Worm (Caenorhabditis elegans) whole organism, L4 larva: Measurements from ENCODE around the gene T10D4.19.

ENCODE experiments used
- F10B5.3 ChIP-seq: sonication (generic microtip); optimal IDR thresholded peaks from 2 replicates; lab custom pipeline; 2016; ENCODE audit warnings: mild to moderate bottlenecking, missing genetic modification characterization, missing compliant biosample characterization
- R02D3.7 ChIP-seq: fragments of 150-350 bp; sonication (generic microtip); optimal IDR thresholded peaks from 3 replicates; lab custom pipeline; 2014; ENCODE audit warnings: missing biosample characterization, missing genetic modification characterization
- Y5F2A.4 ChIP-seq: fragments of 200-800 bp; sonication (Bioruptor generic); optimal IDR thresholded peaks from 2 replicates; lab custom pipeline; 2018; ENCODE audit warnings: mild to moderate bottlenecking, missing genetic modification characterization, missing compliant biosample characterization
- aha-1 ChIP-seq: fragments of 150-350 bp; peaks from one replicate; lab custom pipeline; 2014; ENCODE audit warnings: missing biosample characterization, missing genetic modification characterization
- attf-4 ChIP-seq: sonication (generic microtip); optimal IDR thresholded peaks from 3 replicates; lab custom pipeline; 2017; ENCODE audit warnings: missing biosample characterization, missing genetic modification characterization
- ceh-20 ChIP-seq: fragments of 200-800 bp; sonication (Bioruptor generic); IDR thresholded peaks from 2 replicates; pipeline ENCODE4 v1.3.6; 2022; ENCODE audit warnings: missing genetic modification reagents, missing genetic modification characterization, missing compliant biosample characterization
- ceh-44 ChIP-seq: fragments of 200-800 bp; sonication (Bioruptor generic); IDR thresholded peaks from 2 replicates; pipeline ENCODE4 v1.3.6; 2022; ENCODE audit warnings: missing genetic modification reagents, missing genetic modification characterization, missing compliant biosample characterization
- ces-1 ChIP-seq: fragments of 150-350 bp; sonication (generic microtip); optimal IDR thresholded peaks from 4 replicates; lab custom pipeline; 2014; ENCODE audit warnings: missing biosample characterization, missing genetic modification reagents, missing genetic modification characterization
- ctbp-1 ChIP-seq: fragments of 200-800 bp; sonication (Bioruptor generic); IDR thresholded peaks from 2 replicates; pipeline ENCODE4 v1.3.6; 2022; ENCODE audit warnings: missing genetic modification reagents, missing genetic modification characterization, missing compliant biosample characterization
- daf-12 ChIP-seq: fragments of 150-350 bp; optimal IDR thresholded peaks from 2 replicates; lab custom pipeline; 2014; ENCODE audit warnings: missing biosample characterization, missing genetic modification reagents, missing genetic modification characterization
- daf-16 ChIP-seq, 3 experiments: sonication (generic microtip); optimal IDR thresholded peaks; 2 replicates each; lab custom pipeline; 2016 to 2017; ENCODE audit warnings: missing genetic modification characterization in 3 of 3, missing genetic modification reagents in 3 of 3, mild to moderate bottlenecking in 2 of 3, missing compliant biosample characterization in 2 of 3, missing biosample characterization in 1 of 3, moderate library complexity in 1 of 3
- daf-8 ChIP-seq: fragments of 200-800 bp; sonication (Bioruptor generic); IDR thresholded peaks from 2 replicates; pipeline ENCODE4 v1.3.6; 2022; ENCODE audit warnings: missing genetic modification characterization, missing compliant biosample characterization
- dmd-8 ChIP-seq: fragments of 200-800 bp; sonication (Bioruptor generic); IDR thresholded peaks from 2 replicates; pipeline ENCODE4 v1.3.6; 2022; ENCODE audit warnings: missing genetic modification characterization, missing compliant biosample characterization
- dmd-9 ChIP-seq: fragments of 200-800 bp; sonication (Bioruptor generic); IDR thresholded peaks from 2 replicates; pipeline ENCODE4 v1.3.6; 2022; ENCODE audit warnings: missing genetic modification reagents, missing genetic modification characterization, missing compliant biosample characterization
- dve-1 ChIP-seq: sonication (generic microtip); optimal IDR thresholded peaks from 2 replicates; lab custom pipeline; 2017; ENCODE audit warnings: antibody characterized with exemption, mild to moderate bottlenecking, missing genetic modification characterization, missing compliant biosample characterization; ENCODE audit not compliant: insufficient read depth
- hmg-1.1 ChIP-seq: fragments of 200-800 bp; sonication (Bioruptor generic); IDR thresholded peaks from 2 replicates; pipeline ENCODE4 v1.3.6; 2022; ENCODE audit warnings: missing genetic modification reagents, missing genetic modification characterization, missing compliant biosample characterization
- madf-5 ChIP-seq, 2 experiments: fragments of 200-800 bp; sonication (Bioruptor generic); IDR thresholded peaks; 2 replicates each; pipeline ENCODE4 v1.3.6; 2022; ENCODE audit warnings: missing compliant biosample characterization in 2 of 2, missing genetic modification characterization in 2 of 2
- mdl-1 ChIP-seq, 2 experiments: fragments of 150-350 bp in 1 of 2; sonication (generic microtip) in 1 of 2; optimal IDR thresholded peaks; 2 replicates each; lab custom pipeline; 2014 to 2017; ENCODE audit warnings: missing biosample characterization in 2 of 2, missing genetic modification characterization in 2 of 2
- mes-2 ChIP-seq: sonication (generic microtip); optimal IDR thresholded peaks from 2 replicates; lab custom pipeline; 2016; ENCODE audit warnings: missing genotype, mild to moderate bottlenecking, missing genetic modification characterization, missing compliant biosample characterization; ENCODE audit not compliant: poor library complexity, severe bottlenecking
- mxl-2 ChIP-seq: fragments of 200-800 bp; sonication (Bioruptor generic); conservative IDR thresholded peaks from 2 replicates; pipeline ENCODE4 v1.3.6; 2022; ENCODE audit warnings: missing genetic modification reagents, missing genetic modification characterization, missing compliant biosample characterization
- mxl-3 ChIP-seq: fragments of 200-800 bp; sonication (Bioruptor generic); optimal IDR thresholded peaks from 2 replicates; lab custom pipeline; 2018; ENCODE audit warnings: mild to moderate bottlenecking, missing genetic modification characterization, missing compliant biosample characterization
- nhr-11 ChIP-seq: fragments of 150-350 bp; optimal IDR thresholded peaks from 2 replicates; lab custom pipeline; 2014; ENCODE audit warnings: missing biosample characterization, missing genetic modification characterization
- nhr-42 ChIP-seq: fragments of 200-800 bp; sonication (Bioruptor generic); IDR thresholded peaks from 2 replicates; pipeline ENCODE4 v1.3.6; 2022; ENCODE audit warnings: missing genetic modification characterization, missing compliant biosample characterization
- nhr-48 ChIP-seq: sonication (generic microtip); optimal IDR thresholded peaks from 2 replicates; lab custom pipeline; 2016; ENCODE audit warnings: mild to moderate bottlenecking, missing genetic modification characterization, missing compliant biosample characterization
- pha-4 ChIP-seq, 2 experiments: fragments of 150-350 bp in 1 of 2; fragments of 200-800 bp in 1 of 2; sonication (Bioruptor generic) in 1 of 2; IDR thresholded peaks in 1 of 2; optimal IDR thresholded peaks in 1 of 2; 2 replicates each; pipeline versions ENCODE4 v1.3.6 to Lab custom; 2014 to 2022; ENCODE audit warnings: missing genetic modification characterization in 2 of 2, missing genetic modification reagents in 2 of 2, missing biosample characterization in 1 of 2, missing compliant biosample characterization in 1 of 2
- rbr-2 ChIP-seq: sonication (generic microtip); optimal IDR thresholded peaks from 2 replicates; lab custom pipeline; 2016; ENCODE audit warnings: missing genotype, missing genetic modification characterization, missing compliant biosample characterization
- sdz-12 ChIP-seq: fragments of 200-800 bp; sonication (Bioruptor generic); optimal IDR thresholded peaks from 2 replicates; lab custom pipeline; 2018; ENCODE audit warnings: mild to moderate bottlenecking, missing genetic modification characterization, missing compliant biosample characterization
- set-16 ChIP-seq: fragments of 200-800 bp; sonication (Bioruptor generic); IDR thresholded peaks from 2 replicates; pipeline ENCODE4 v1.3.6; 2022; ENCODE audit warnings: missing genetic modification reagents, missing genetic modification characterization, missing compliant biosample characterization
- snpc-1.2 ChIP-seq: fragments of 200-800 bp; sonication (Bioruptor generic); IDR thresholded peaks from 2 replicates; pipeline ENCODE4 v1.3.6; 2022; ENCODE audit warnings: missing genetic modification reagents, missing genetic modification characterization, missing compliant biosample characterization
- snpc-4 ChIP-seq: fragments of 150-350 bp; optimal IDR thresholded peaks from 2 replicates; lab custom pipeline; 2014; ENCODE audit warnings: missing biosample characterization, missing genetic modification characterization
- spr-3 ChIP-seq: fragments of 200-800 bp; sonication (Bioruptor generic); optimal IDR thresholded peaks from 2 replicates; lab custom pipeline; 2018; ENCODE audit warnings: mild to moderate bottlenecking, missing genetic modification characterization, missing compliant biosample characterization
- tra-1 ChIP-seq: fragments of 200-800 bp; sonication (Bioruptor generic); IDR thresholded peaks from 2 replicates; pipeline ENCODE4 v1.3.6; 2022; ENCODE audit warnings: missing genetic modification reagents, missing genetic modification characterization, missing compliant biosample characterization
- unc-39 ChIP-seq: sonication (generic microtip); optimal IDR thresholded peaks from 2 replicates; lab custom pipeline; 2017; ENCODE audit warnings: missing biosample characterization, missing genetic modification characterization
- unc-62 ChIP-seq, 3 experiments: fragments of 150-350 bp in 1 of 3; sonication (generic microtip); optimal IDR thresholded peaks in 2 of 3; peaks in 1 of 3; 1 replicate in 1 of 3; 2 replicates in 2 of 3; lab custom pipeline; 2014 to 2017; ENCODE audit warnings: missing biosample characterization in 3 of 3, missing genetic modification characterization in 3 of 3, missing genetic modification reagents in 3 of 3, missing genotype in 1 of 3
- zip-11 ChIP-seq: fragments of 200-800 bp; sonication (Bioruptor generic); IDR thresholded peaks from 2 replicates; pipeline ENCODE4 v1.3.6; 2022; ENCODE audit warnings: missing genetic modification characterization, missing compliant biosample characterization

T10D4.19 gene

DNA sequence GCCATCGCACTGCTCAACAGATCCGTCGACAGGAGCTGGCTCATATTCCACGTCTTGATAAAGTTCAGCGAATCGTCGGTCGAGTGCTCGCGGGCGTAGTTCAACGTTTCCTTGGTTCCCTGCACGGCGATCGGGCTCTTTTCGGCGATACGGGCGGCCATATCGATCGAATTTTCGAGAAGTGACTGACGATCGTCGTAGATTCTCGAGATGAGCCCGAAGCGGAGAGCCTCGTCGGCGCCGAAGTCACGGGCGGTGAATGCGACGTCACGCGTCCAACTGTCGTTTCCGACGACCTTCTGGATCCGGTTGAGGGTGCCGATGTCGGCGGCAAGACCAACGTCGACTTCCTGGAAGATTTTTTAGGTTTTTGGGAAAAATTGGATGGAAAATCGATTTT, 42.2 kb upstream of the T10D4.19 start:
- TF ChIP-seq set-16 (GFP tag; lab: Robert Waterston, UW) (peak; percentile 70), ceh-20 (no peak), mdl-1 (tag; optimal IDR thresholded peaks at IDR 0.05; lab: Kevin White, UChicago) (no peak), aha-1 (tag; lab: Kevin White, UChicago) (peak; percentile 80)

DNA sequence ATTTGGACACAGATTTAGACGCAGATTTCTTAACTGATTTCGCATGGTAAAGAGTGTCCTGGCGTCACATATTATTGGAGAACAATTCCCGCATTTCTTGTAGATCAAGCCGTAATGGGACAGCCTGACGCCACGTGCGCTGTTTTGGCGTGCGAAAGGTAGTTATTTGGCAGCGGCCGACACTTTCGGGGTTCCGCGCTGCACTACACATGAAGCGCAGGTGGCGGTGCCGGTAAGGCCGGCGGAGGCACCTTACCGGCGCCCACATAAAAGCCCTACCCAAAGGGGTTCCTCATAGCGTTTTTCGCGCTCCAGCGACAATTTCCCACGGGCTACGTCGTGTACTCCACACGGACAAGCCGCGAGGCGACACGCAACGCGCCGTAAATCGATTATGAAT, 41.6 kb upstream of the T10D4.19 start:
- TF ChIP-seq unc-62 (GFP tag; optimal IDR thresholded peaks at IDR 0.05 in 1 of 2; lab: Kevin White, UChicago) (peak in 1 of 2 experiments; percentile 57), unc-62 (tag; optimal IDR thresholded peaks at IDR 0.05; lab: Kevin White, UChicago) (no peak), mxl-2 (GFP tag; lab: Robert Waterston, UW) (no peak), dmd-8 (GFP tag; lab: Robert Waterston, UW) (0 out of 2 replicates have a peak, but pooled peaks have one; percentile 30), set-16 (GFP tag; lab: Robert Waterston, UW) (peak; percentile 73)

DNA sequence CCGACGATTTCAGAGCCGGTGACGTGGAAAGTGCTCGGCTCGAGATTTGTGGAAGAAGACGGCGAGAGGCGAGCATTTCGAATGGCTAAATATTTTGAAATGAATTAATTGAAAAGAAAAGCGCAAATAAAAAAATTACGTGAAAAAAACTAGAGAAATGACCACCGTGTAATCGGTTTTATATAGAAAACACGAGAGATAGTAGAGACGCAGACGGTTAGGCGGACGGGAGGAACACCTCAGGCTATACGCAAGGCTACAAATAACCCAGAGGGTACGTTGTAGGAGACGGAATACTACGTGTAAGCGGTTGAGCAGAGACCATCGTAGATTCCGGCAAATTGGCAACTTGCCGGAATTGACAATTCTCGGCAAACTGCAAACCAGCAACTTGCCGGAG, 40.6 kb upstream of the T10D4.19 start, which contains the start of gene Y25C1A.13:
Y25C1A.13 (minus strand) TSS at position 101 of the 400 bp plus-strand sequence.
- peak; percentile 53 for TF ChIP-seq mes-2 (tag; lab: Kevin White, UChicago)
- TF ChIP-seq hmg-1.1: 0 out of 2 replicates have a peak, but pooled peaks have one; percentile 40
- TF ChIP-seq ceh-20: no peak
- TF ChIP-seq daf-16 (GFP tag; optimal IDR thresholded peaks at IDR 0.05; lab: Kevin White, UChicago): no peak
- peak; percentile 9 for TF ChIP-seq daf-16 (tag; optimal IDR thresholded peaks at IDR 0.05; lab: Kevin White, UChicago)
- peak; percentile 6 for TF ChIP-seq dve-1 (tag; lab: Kevin White, UChicago)
- TF ChIP-seq madf-5 (GFP tag; IDR thresholded peaks at IDR 0.05; lab: Robert Waterston, UW): no peak

DNA sequence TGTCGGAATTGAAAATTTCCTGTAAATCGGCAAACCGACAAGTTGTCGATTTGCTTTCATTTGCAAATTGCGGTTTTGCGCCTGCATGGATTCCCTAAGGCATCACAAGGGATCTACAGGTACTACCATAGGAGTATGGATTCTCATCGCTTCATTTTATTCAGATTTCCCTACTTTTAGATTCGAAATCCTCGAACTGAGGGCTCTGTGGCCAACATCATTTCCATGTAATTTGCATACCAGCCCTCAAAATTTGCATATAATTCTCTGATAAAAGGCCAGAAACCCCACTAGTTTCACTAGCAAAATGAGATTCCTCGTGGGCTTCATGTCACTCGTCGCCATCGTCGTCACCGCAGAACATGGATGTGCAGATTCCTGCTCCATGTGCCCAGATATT, 39.4 kb upstream of the T10D4.19 start, which contains the start of gene Y25C1A.2:
Y25C1A.2 (plus strand) TSS at position 301 of the 400 bp plus-strand sequence.
- TF ChIP-seq nhr-11 (tag; lab: Kevin White, UChicago) (no peak), daf-8 (GFP tag; lab: Robert Waterston, UW) (no peak), tra-1 (GFP tag; lab: Robert Waterston, UW) (no peak), spr-3 (GFP tag; lab: Kevin White, UChicago) (no peak), F10B5.3 (tag; lab: Kevin White, UChicago) (no peak), daf-12 (tag; lab: Kevin White, UChicago) (no peak), Y5F2A.4 (no peak), mxl-3 (GFP tag; lab: Kevin White, UChicago) (no peak), ctbp-1 (no peak)

DNA sequence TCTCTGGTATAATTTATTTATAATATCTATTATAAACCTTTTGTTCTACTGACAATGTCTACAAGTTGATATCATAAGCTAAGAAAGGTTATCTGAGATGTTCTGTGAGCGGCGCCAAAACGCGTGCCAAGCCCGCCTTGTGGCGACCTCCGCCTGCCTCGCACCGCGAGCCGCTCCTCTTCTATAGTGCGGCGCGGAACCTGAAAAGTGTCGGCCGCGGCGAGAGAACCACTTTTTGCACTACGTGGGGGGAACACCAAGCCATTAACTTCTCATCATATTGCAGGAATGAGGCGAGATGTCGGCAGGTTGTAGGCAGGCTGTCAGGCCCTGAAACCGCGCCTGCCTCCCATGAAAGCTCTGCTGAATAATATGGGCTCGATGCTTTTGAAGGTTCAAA, 38.4 kb upstream of the T10D4.19 start:
- peak; percentile 88 for TF ChIP-seq set-16 (GFP tag; lab: Robert Waterston, UW)
- peak; percentile 22; the same call in 1 of the 2 replicates for TF ChIP-seq pha-4 (GFP tag; IDR thresholded peaks at IDR 0.05; lab: Robert Waterston, UW)
- no peak for TF ChIP-seq pha-4 (tag; optimal IDR thresholded peaks at IDR 0.05; lab: Kevin White, UChicago)
- no peak for TF ChIP-seq ces-1
- TF ChIP-seq snpc-4 (tag; lab: Kevin White, UChicago): peak; percentile 53

DNA sequence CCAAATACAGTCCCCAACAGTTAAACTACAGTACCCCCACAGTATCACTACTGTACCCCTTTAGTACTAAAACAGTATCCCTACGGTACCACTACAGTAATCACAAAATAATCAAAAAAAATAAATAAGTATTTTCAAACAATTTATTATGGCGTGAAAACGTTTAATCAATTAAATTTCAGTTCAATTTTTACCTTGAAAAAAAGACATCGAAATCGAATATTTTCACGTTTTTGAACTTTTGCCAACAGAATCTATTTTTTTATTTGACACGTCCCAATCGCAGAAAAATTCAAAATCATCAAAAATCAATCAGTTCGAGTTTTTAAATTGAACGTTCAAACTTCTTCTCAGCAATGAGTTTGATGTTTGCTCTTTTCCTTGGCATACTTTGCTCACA, 37.8 kb upstream of the T10D4.19 start, which contains the start of gene clec-123:
clec-123 (plus strand) TSS at position 301 of the 400 bp plus-strand sequence.
- TF ChIP-seq zip-11 (GFP tag; lab: Robert Waterston, UW) (no peak), rbr-2 (tag; lab: Kevin White, UChicago) (no peak), unc-62 (GFP tag; optimal IDR thresholded peaks at IDR 0.05 in 1 of 2; lab: Kevin White, UChicago) (no peak), unc-62 (tag; optimal IDR thresholded peaks at IDR 0.05; lab: Kevin White, UChicago) (no peak), attf-4 (tag; lab: Kevin White, UChicago) (no peak), sdz-12 (GFP tag; lab: Kevin White, UChicago) (no peak), snpc-1.2 (GFP tag; lab: Robert Waterston, UW) (no peak), dmd-9 (no peak), ceh-44 (GFP tag; lab: Robert Waterston, UW) (no peak), nhr-42 (GFP tag; lab: Robert Waterston, UW) (no peak), nhr-48 (tag; lab: Kevin White, UChicago) (no peak), unc-39 (tag; lab: Kevin White, UChicago) (no peak), R02D3.7 (tag; lab: Kevin White, UChicago) (no peak)
